Fruit fly (Drosophila melanogaster): Measurements from ENCODE around the gene CG13367.

- TF ChIP-seq Vsx2 (GFP tag; optimal IDR thresholded peaks at IDR 0.05; ENCODE audit: partially characterized antibody) (no peak), Jra (GFP tag; optimal IDR thresholded peaks at IDR 0.05) (no peak), Hr78 (GFP tag; optimal IDR thresholded peaks at IDR 0.05) (no peak), Myc (optimal IDR thresholded peaks at IDR 0.05) (no peak), h (GFP tag; optimal IDR thresholded peaks at IDR 0.05) (no peak), HLH106 (tag; optimal IDR thresholded peaks at IDR 0.05) (no peak)
Observed at dm6 chrX:610048-610447, 34.5 kb upstream of the CG13367 start.

Data from whole organism, wandering third instar larva.